Fruit fly (Drosophila melanogaster) whole organism, embryonic: ENCODE results near the gene CG6149.

Experiments used
- B-H1 ChIP-seq: fragments of 200-800 bp; sonication (Bioruptor generic); IDR thresholded peaks from 3 replicates; pipeline ENCODE4 v1.3.6; 2022; ENCODE audit warnings: missing biosample characterization, missing genetic modification characterization
- Blimp-1 ChIP-seq: fragments of 200-800 bp; sonication (Bioruptor generic); optimal IDR thresholded peaks from 3 replicates; lab custom pipeline; 2018; ENCODE audit warnings: missing biosample characterization, missing genetic modification characterization, mild to moderate bottlenecking, moderate library complexity, missing genetic modification reagents
- CG10274 ChIP-seq: fragments of 200-800 bp; sonication (Bioruptor generic); optimal IDR thresholded peaks from 3 replicates; lab custom pipeline; 2017; ENCODE audit warnings: missing biosample characterization, mild to moderate bottlenecking, missing genetic modification characterization
- CG11723 ChIP-seq: fragments of 200-800 bp; sonication (Bioruptor generic); optimal IDR thresholded peaks from 2 replicates; lab custom pipeline; 2017; ENCODE audit warnings: missing biosample characterization, mild to moderate bottlenecking, missing genetic modification characterization
- CG12236 ChIP-seq: fragments of 200-800 bp; sonication (Bioruptor generic); optimal IDR thresholded peaks from 2 replicates; lab custom pipeline; 2016; ENCODE audit warnings: missing biosample characterization, missing genetic modification characterization
- CG16779 ChIP-seq: fragments of 200-800 bp; sonication (Bioruptor generic); IDR thresholded peaks from 2 replicates; pipeline ENCODE4 v1.3.6; 2022; ENCODE audit warnings: missing biosample characterization, missing genetic modification characterization
- CG17328 ChIP-seq: fragments of 200-800 bp; sonication (Bioruptor generic); IDR thresholded peaks from 2 replicates; pipeline ENCODE4 v1.3.6; 2022; ENCODE audit warnings: missing biosample characterization, missing genetic modification characterization
- CG17359 ChIP-seq: fragments of 200-800 bp; sonication (Bioruptor generic); optimal IDR thresholded peaks from 3 replicates; lab custom pipeline; 2018; ENCODE audit warnings: missing biosample characterization, mild to moderate bottlenecking, missing genetic modification characterization, moderate library complexity
- CG18764 ChIP-seq: fragments of 200-800 bp; sonication (Bioruptor generic); optimal IDR thresholded peaks from 3 replicates; lab custom pipeline; 2016; ENCODE audit warnings: missing biosample characterization, missing genetic modification characterization
- CG2199 ChIP-seq: fragments of 200-800 bp; sonication (Bioruptor generic); IDR thresholded peaks from 3 replicates; pipeline ENCODE4 v1.3.6; 2022; ENCODE audit warnings: missing biosample characterization, missing genetic modification characterization
- CG2202 ChIP-seq: fragments of 200-800 bp; sonication (Bioruptor generic); optimal IDR thresholded peaks from 2 replicates; lab custom pipeline; 2018; ENCODE audit warnings: missing biosample characterization, mild to moderate bottlenecking, missing genetic modification characterization
- CG31441 ChIP-seq: fragments of 200-800 bp; sonication (Bioruptor generic); IDR thresholded peaks from 2 replicates; pipeline ENCODE4 v1.3.6; 2022; ENCODE audit warnings: missing biosample characterization, missing genetic modification characterization
- CG4328 ChIP-seq: fragments of 200-800 bp; sonication (Bioruptor generic); optimal IDR thresholded peaks from 3 replicates; lab custom pipeline; 2017; ENCODE audit warnings: missing biosample characterization, missing genetic modification reagents, missing genetic modification characterization
- CG6254 ChIP-seq: fragments of 200-800 bp; sonication (Bioruptor generic); optimal IDR thresholded peaks from 3 replicates; lab custom pipeline; 2017; ENCODE audit warnings: mild to moderate bottlenecking, missing biosample characterization, missing genetic modification reagents, missing genetic modification characterization
- CG6654 ChIP-seq: fragments of 200-800 bp; sonication (Bioruptor generic); optimal IDR thresholded peaks from 2 replicates; lab custom pipeline; 2017; ENCODE audit warnings: missing biosample characterization, mild to moderate bottlenecking, missing genetic modification characterization
- CG8944 ChIP-seq: fragments of 200-800 bp; sonication (Bioruptor generic); optimal IDR thresholded peaks from 3 replicates; lab custom pipeline; 2016; ENCODE audit warnings: missing biosample characterization, missing genetic modification characterization
- CG9727 ChIP-seq: fragments of 200-800 bp; sonication (Bioruptor generic); optimal IDR thresholded peaks from 3 replicates; lab custom pipeline; 2017; ENCODE audit warnings: missing biosample characterization, mild to moderate bottlenecking, missing genetic modification characterization
- CHES-1-like ChIP-seq: fragments of 200-800 bp; sonication (Bioruptor generic); optimal IDR thresholded peaks from 2 replicates; lab custom pipeline; 2016; ENCODE audit warnings: missing biosample characterization, missing genetic modification characterization
- Camta ChIP-seq: fragments of 200-800 bp; sonication (Bioruptor generic); optimal IDR thresholded peaks from 2 replicates; lab custom pipeline; 2016; ENCODE audit warnings: missing biosample characterization, missing genetic modification characterization
- CkIIα-i1 ChIP-seq: fragments of 200-800 bp; sonication (Bioruptor generic); IDR thresholded peaks from 2 replicates; pipeline ENCODE4 v1.3.6; 2022; ENCODE audit warnings: missing biosample characterization, missing genetic modification characterization
- D ChIP-seq, 2 experiments: fragments of 200-800 bp in 1 of 2; fragments of >200 bp in 1 of 2; sonication (Bioruptor generic) in 1 of 2; optimal IDR thresholded peaks; 2 replicates in 1 of 2; 3 replicates in 1 of 2; lab custom pipeline; 2017; ENCODE audit warnings: mild to moderate bottlenecking in 1 of 2, missing biosample characterization in 1 of 2, missing genetic modification characterization in 1 of 2, missing genetic modification reagents in 1 of 2
- Dip2 ChIP-seq: fragments of 200-800 bp; sonication (Bioruptor generic); IDR thresholded peaks from 2 replicates; pipeline ENCODE4 v1.3.6; 2022; ENCODE audit warnings: missing biosample characterization, missing genetic modification characterization
- Fer3 ChIP-seq: fragments of 200-800 bp; sonication (Bioruptor generic); optimal IDR thresholded peaks from 2 replicates; lab custom pipeline; 2018; ENCODE audit warnings: missing biosample characterization, mild to moderate bottlenecking, missing genetic modification characterization, moderate library complexity
- Max ChIP-seq: fragments of 200-800 bp; sonication (Bioruptor generic); optimal IDR thresholded peaks from 2 replicates; lab custom pipeline; 2016; ENCODE audit warnings: missing biosample characterization, mild to moderate bottlenecking, missing genetic modification characterization
- Meics ChIP-seq: fragments of 200-800 bp; sonication (Bioruptor generic); optimal IDR thresholded peaks from 2 replicates; lab custom pipeline; 2017; ENCODE audit warnings: missing biosample characterization, mild to moderate bottlenecking, missing genetic modification characterization
- Nf-YB ChIP-seq: fragments of 200-800 bp; sonication (Bioruptor generic); optimal IDR thresholded peaks from 3 replicates; lab custom pipeline; 2019; ENCODE audit warnings: missing biosample characterization, mild to moderate bottlenecking, missing genetic modification characterization, moderate library complexity
- Poxn ChIP-seq: fragments of 200-800 bp; sonication (Bioruptor generic); IDR thresholded peaks from 2 replicates; pipeline ENCODE4 v1.3.6; 2022; ENCODE audit warnings: missing biosample characterization, missing genetic modification characterization
- Side ChIP-seq: fragments of 200-800 bp; sonication (Bioruptor generic); optimal IDR thresholded peaks from 2 replicates; lab custom pipeline; 2016; ENCODE audit warnings: missing biosample characterization, missing genetic modification characterization
- Trl ChIP-seq, 3 experiments: fragments of >200 bp in 2 of 3; fragments of 200-800 bp in 1 of 3; sonication (Bioruptor generic) in 1 of 3; optimal IDR thresholded peaks; 2 replicates in 1 of 3; 3 replicates in 2 of 3; lab custom pipeline; 2016 to 2017; ENCODE audit warnings: missing biosample characterization in 1 of 3, missing genetic modification characterization in 1 of 3
- al ChIP-seq: fragments of 200-800 bp; sonication (Bioruptor generic); IDR thresholded peaks from 2 replicates; pipeline ENCODE4 v1.3.6; 2022; ENCODE audit warnings: missing biosample characterization, missing genetic modification characterization
- ap ChIP-seq: fragments of 200-800 bp; sonication (Bioruptor generic); IDR thresholded peaks from 2 replicates; pipeline ENCODE4 v1.3.6; 2022; ENCODE audit warnings: missing biosample characterization, missing genetic modification characterization
- chn ChIP-seq: fragments of 200-800 bp; sonication (Bioruptor generic); optimal IDR thresholded peaks from 2 replicates; lab custom pipeline; 2016; ENCODE audit warnings: missing biosample characterization, missing genetic modification characterization
- exex ChIP-seq: fragments of 200-800 bp; sonication (Bioruptor generic); optimal IDR thresholded peaks from 4 replicates; lab custom pipeline; 2018; ENCODE audit warnings: missing biosample characterization, mild to moderate bottlenecking, missing genetic modification characterization, moderate library complexity
- fu2 ChIP-seq: fragments of 200-800 bp; sonication (Bioruptor generic); optimal IDR thresholded peaks from 2 replicates; lab custom pipeline; 2016; ENCODE audit warnings: missing biosample characterization, missing genetic modification characterization
- grn ChIP-seq: fragments of 200-800 bp; sonication (Bioruptor generic); optimal IDR thresholded peaks from 3 replicates; lab custom pipeline; 2017; ENCODE audit warnings: missing biosample characterization, missing genetic modification characterization
- jigr1 ChIP-seq: fragments of 200-800 bp; sonication (Bioruptor generic); IDR thresholded peaks from 3 replicates; pipeline ENCODE4 v1.3.6; 2022; ENCODE audit warnings: missing biosample characterization, missing genetic modification characterization
- jumu ChIP-seq: fragments of 200-800 bp; sonication (Bioruptor generic); optimal IDR thresholded peaks from 3 replicates; lab custom pipeline; 2016; ENCODE audit warnings: missing biosample characterization, missing genetic modification characterization
- lilli ChIP-seq: fragments of 200-800 bp; sonication (Bioruptor generic); optimal IDR thresholded peaks from 3 replicates; lab custom pipeline; 2016; ENCODE audit warnings: missing biosample characterization, missing genetic modification characterization
- lola ChIP-seq, 3 experiments: fragments of >200 bp in 2 of 3; fragments of 200-800 bp in 1 of 3; sonication (Bioruptor generic) in 1 of 3; optimal IDR thresholded peaks; 2 replicates each; lab custom pipeline; 2017 to 2019; ENCODE audit warnings: missing biosample characterization in 3 of 3, missing genetic modification characterization in 3 of 3, mild to moderate bottlenecking in 1 of 3, moderate library complexity in 1 of 3
- pnt ChIP-seq: fragments of 200-800 bp; sonication (Bioruptor generic); optimal IDR thresholded peaks from 3 replicates; lab custom pipeline; 2016; ENCODE audit warnings: missing biosample characterization, missing genetic modification characterization
- sd ChIP-seq: fragments of 200-800 bp; sonication (Bioruptor generic); optimal IDR thresholded peaks from 3 replicates; lab custom pipeline; 2018; ENCODE audit warnings: missing biosample characterization, mild to moderate bottlenecking, missing genetic modification characterization, moderate library complexity
- sens ChIP-seq: fragments of 200-800 bp; sonication (Bioruptor generic); peaks from one replicate; lab custom pipeline; 2016; ENCODE audit warnings: missing biosample characterization, missing genetic modification characterization
- sens-2 ChIP-seq: fragments of 200-800 bp; sonication (Bioruptor generic); IDR thresholded peaks from 2 replicates; pipeline ENCODE4 v1.3.6; 2022; ENCODE audit warnings: missing biosample characterization, missing genetic modification characterization
- seq ChIP-seq: fragments of 200-800 bp; sonication (Bioruptor generic); IDR thresholded peaks from 2 replicates; pipeline ENCODE4 v1.3.6; 2022; ENCODE audit warnings: missing biosample characterization, missing genetic modification characterization
- sim ChIP-seq: fragments of 200-800 bp; sonication (Bioruptor generic); IDR thresholded peaks from 2 replicates; pipeline ENCODE4 v1.3.6; 2022; ENCODE audit warnings: missing biosample characterization, missing genetic modification characterization
- slbo ChIP-seq: fragments of 200-800 bp; sonication (Bioruptor generic); IDR thresholded peaks from 2 replicates; pipeline ENCODE4 v1.3.6; 2022; ENCODE audit warnings: missing biosample characterization, missing genetic modification characterization
- ssp ChIP-seq: fragments of 200-800 bp; sonication (Bioruptor generic); IDR thresholded peaks from 2 replicates; pipeline ENCODE4 v1.3.6; 2022; ENCODE audit warnings: missing biosample characterization, missing genetic modification characterization
- wor ChIP-seq: fragments of 200-800 bp; sonication (Bioruptor generic); IDR thresholded peaks from 2 replicates; pipeline ENCODE4 v1.3.6; 2022; ENCODE audit warnings: missing biosample characterization, missing genetic modification characterization
- z ChIP-seq: fragments of 200-800 bp; sonication (Bioruptor generic); IDR thresholded peaks from 3 replicates; pipeline ENCODE4 v1.3.6; 2022; ENCODE audit warnings: missing biosample characterization, missing genetic modification characterization
- zfh2 ChIP-seq: fragments of 200-800 bp; sonication (Bioruptor generic); optimal IDR thresholded peaks from 2 replicates; lab custom pipeline; 2016; ENCODE audit warnings: missing biosample characterization, missing genetic modification characterization

Gene CG6149

DNA sequence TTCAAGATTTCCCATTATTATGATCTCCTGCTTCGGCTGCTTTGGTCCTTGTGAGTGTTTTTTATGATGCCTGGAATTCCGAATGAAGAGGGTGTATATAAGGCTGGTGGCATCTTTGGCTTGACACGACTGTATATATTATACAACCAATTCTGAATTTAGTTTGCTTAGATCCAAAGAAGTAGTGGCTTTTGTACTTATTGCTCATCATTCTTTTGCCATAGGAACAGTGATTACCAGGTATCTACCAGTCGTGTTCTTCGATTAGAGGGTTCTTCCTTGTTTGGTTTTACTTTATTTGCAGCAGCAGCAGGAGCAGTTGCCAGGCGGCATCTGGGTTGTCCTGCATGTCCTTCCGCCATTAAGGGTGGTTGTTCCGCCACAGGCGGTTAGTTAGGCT, 31.7 kb downstream of the CG6149 start (continued):
- TF ChIP-seq Max (peak; percentile 19), ap (GFP tag; lab: Robert Waterston, UW) (peak; percentile 38; the same call in 1 of the 2 replicates), slbo (GFP tag; lab: Robert Waterston, UW) (peak; percentile 69), lilli (GFP tag; lab: Kevin White, UChicago) (peak; percentile 65), Camta (GFP tag; lab: Kevin White, UChicago) (peak; percentile 45), fu2 (GFP tag; lab: Kevin White, UChicago) (peak; percentile 10), CG6254 (GFP tag; lab: Kevin White, UChicago) (peak; percentile 45), CG6654 (no peak), CG10274 (GFP tag; lab: Kevin White, UChicago) (no peak), B-H1 (GFP tag; lab: Robert Waterston, UW) (peak; percentile 17; the same call in 1 of the 3 replicates), CG2199 (GFP tag; lab: Robert Waterston, UW) (no peak), z (GFP tag; lab: Robert Waterston, UW) (no peak), lola (GFP tag; optimal IDR thresholded peaks at IDR 0.05; lab: Kevin White, UChicago) (peak in 1 of 3 experiments; percentile 33), D (optimal IDR thresholded peaks at IDR 0.05; lab: Kevin White, UChicago) (no peak), D (GFP tag; optimal IDR thresholded peaks at IDR 0.05; lab: Kevin White, UChicago) (peak; percentile 39), sens-2 (GFP tag; lab: Robert Waterston, UW) (no peak), seq (0 out of 2 replicates have a peak, but pooled peaks have one; percentile 21), Meics (GFP tag; lab: Kevin White, UChicago) (peak; percentile 49), CG9727 (GFP tag; lab: Kevin White, UChicago) (peak; percentile 81), sens (peak; percentile 90), Trl (optimal IDR thresholded peaks at IDR 0.05; lab: Kevin White, UChicago) (no peak), Trl (GFP tag; optimal IDR thresholded peaks at IDR 0.05; lab: Kevin White, UChicago) (peak; percentile 58), exex (tag; lab: Kevin White, UChicago) (no peak), wor (GFP tag; lab: Robert Waterston, UW) (peak; percentile 48; the same call in 1 of the 2 replicates), ssp (GFP tag; lab: Robert Waterston, UW) (peak; percentile 43; the same call in 1 of the 2 replicates), CG16779 (GFP tag; lab: Robert Waterston, UW) (no peak), jigr1 (GFP tag; lab: Robert Waterston, UW) (no peak), Fer3 (tag; lab: Kevin White, UChicago) (peak; percentile 37), chn (GFP tag; lab: Kevin White, UChicago) (peak; percentile 65), CG17328 (peak; percentile 66; the same call in 1 of the 2 replicates), CG17359 (tag; lab: Kevin White, UChicago) (peak; percentile 58), CG18764 (GFP tag; lab: Kevin White, UChicago) (peak; percentile 16), Nf-YB (GFP tag; lab: Kevin White, UChicago) (peak; percentile 17), CG11723 (GFP tag; lab: Kevin White, UChicago) (no peak), pnt (GFP tag; lab: Kevin White, UChicago) (peak; percentile 67), CG12236 (GFP tag; lab: Kevin White, UChicago) (peak; percentile 16), CG8944 (GFP tag; lab: Kevin White, UChicago) (peak; percentile 63), jumu (peak; percentile 38), grn (no peak), CHES-1-like (GFP tag; lab: Kevin White, UChicago) (peak; percentile 26), zfh2 (GFP tag; lab: Kevin White, UChicago) (peak; percentile 18), al (GFP tag; lab: Robert Waterston, UW) (no peak), CkIIα-i1 (GFP tag; lab: Robert Waterston, UW) (no peak), Side (peak; percentile 15), sim (GFP tag; lab: Robert Waterston, UW) (no peak), CG2202 (tag; lab: Kevin White, UChicago) (no peak), CG31441 (peak; percentile 56; the same call in 1 of the 2 replicates), Blimp-1 (peak; percentile 44), sd (tag; lab: Kevin White, UChicago) (peak; percentile 93), CG4328 (GFP tag; lab: Kevin White, UChicago) (no peak), Poxn (GFP tag; lab: Robert Waterston, UW) (0 out of 2 replicates have a peak, but pooled peaks have one; percentile 11), Dip2 (GFP tag; lab: Robert Waterston, UW) (no peak)
